Worm (Caenorhabditis elegans): Measurements from ENCODE around the gene srd-34.
A peak's percentile ranks its signal among the peaks of the same experiment; 100 is the strongest.

Gene srd-34

ce11 chrV:10578938-10579337 is 30.1 kb upstream of the srd-34 start, which contains the start of the genes erh-1 and lpd-9 (continued):
- TF ChIP-seq hlh-30 (tag; optimal IDR thresholded peaks at IDR 0.05; ENCODE audit: insufficient read depth) (peak; percentile 62), lin-13 (GFP tag; optimal IDR thresholded peaks at IDR 0.05) (no peak), ceh-62 (tag; optimal IDR thresholded peaks at IDR 0.05) (no peak), ztf-11 (tag; optimal IDR thresholded peaks at IDR 0.05) (no peak), unc-39 (tag; optimal IDR thresholded peaks at IDR 0.05) (no peak), nhr-76 (tag; optimal IDR thresholded peaks at IDR 0.05) (no peak), unc-130 (GFP tag; optimal IDR thresholded peaks at IDR 0.05) (peak; percentile 19), ceh-32 (tag; optimal IDR thresholded peaks at IDR 0.05; ENCODE audit: poor library complexity) (no peak), nhr-102 (tag; optimal IDR thresholded peaks at IDR 0.05) (peak; percentile 76), nhr-11 (tag; optimal IDR thresholded peaks at IDR 0.05) (peak; percentile 13), R02D3.7 (tag; optimal IDR thresholded peaks at IDR 0.05) (no peak), mep-1 (tag; optimal IDR thresholded peaks at IDR 0.05) (peak; percentile 80), pha-4 (GFP tag; IDR thresholded peaks at IDR 0.05) (peak; percentile 62; the same call in 1 of the 2 replicates), pha-4 (tag; optimal IDR thresholded peaks at IDR 0.05) (peak; percentile 82), nhr-6 (tag; optimal IDR thresholded peaks at IDR 0.05) (no peak), F10B5.3 (tag; optimal IDR thresholded peaks at IDR 0.05) (peak; percentile 49), T26A8.4 (GFP tag; IDR thresholded peaks at IDR 0.05) (peak; percentile 82; the same call in 1 of the 2 replicates), F26F4.8 (GFP tag; conservative IDR thresholded peaks at IDR 0.05) (no peak), hif-1 (tag; optimal IDR thresholded peaks at IDR 0.05) (no peak), tag-97 (GFP tag; IDR thresholded peaks at IDR 0.05) (no peak), vab-7 (GFP tag; IDR thresholded peaks at IDR 0.05) (no peak), dpl-1 (GFP tag; optimal IDR thresholded peaks at IDR 0.05) (peak; percentile 80), Y105C5A.15 (GFP tag; IDR thresholded peaks at IDR 0.05) (no peak), saeg-2 (GFP tag; IDR thresholded peaks at IDR 0.05) (no peak), lsy-2 (tag; optimal IDR thresholded peaks at IDR 0.05) (no peak), nhr-28 (tag; optimal IDR thresholded peaks at IDR 0.05) (peak; percentile 7), dmd-6 (GFP tag; IDR thresholded peaks at IDR 0.05) (peak; percentile 73), dmd-9 (GFP tag; IDR thresholded peaks at IDR 0.05) (no peak), lin-29 (GFP tag; IDR thresholded peaks at IDR 0.05) (no peak), rbr-2 (tag; optimal IDR thresholded peaks at IDR 0.05) (peak; percentile 77), F44E2.7 (GFP tag; IDR thresholded peaks at IDR 0.05) (no peak), attf-4 (tag; optimal IDR thresholded peaks at IDR 0.05) (no peak), dve-1 (tag; optimal IDR thresholded peaks at IDR 0.05; ENCODE audit: insufficient read depth) (peak; percentile 69), mes-2 (tag; optimal IDR thresholded peaks at IDR 0.05; ENCODE audit: poor library complexity, severe bottlenecking) (peak; percentile 85)

DNA sequence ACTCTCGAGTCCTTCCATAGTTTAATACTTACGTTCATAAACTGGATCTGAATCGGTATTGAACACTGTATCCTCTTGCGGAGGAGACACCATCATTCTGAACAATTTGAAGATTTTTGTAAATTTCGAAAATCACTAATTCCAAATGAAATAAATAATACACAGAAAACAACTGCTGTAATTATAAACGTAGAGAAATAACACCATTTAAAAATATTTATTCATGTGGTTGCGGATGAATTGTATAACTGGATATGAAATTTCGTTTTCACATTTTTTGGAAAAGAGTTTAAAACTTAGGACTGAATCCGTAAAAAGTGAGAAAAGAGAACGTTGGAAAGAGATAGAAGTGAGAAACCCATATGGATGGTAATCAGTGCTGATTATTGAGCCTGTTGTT is 29.3 kb upstream of the srd-34 start, which contains the start of gene mics-1:
TSS of gene mics-1 (minus strand) at position 101 of the 400 bp plus-strand sequence.
- TF ChIP-seq egl-43 (GFP tag; IDR thresholded peaks at IDR 0.05) (no peak), daf-19 (GFP tag; conservative IDR thresholded peaks at IDR 0.05) (0 out of 2 replicates have a peak, but pooled peaks have one; percentile 27)

DNA sequence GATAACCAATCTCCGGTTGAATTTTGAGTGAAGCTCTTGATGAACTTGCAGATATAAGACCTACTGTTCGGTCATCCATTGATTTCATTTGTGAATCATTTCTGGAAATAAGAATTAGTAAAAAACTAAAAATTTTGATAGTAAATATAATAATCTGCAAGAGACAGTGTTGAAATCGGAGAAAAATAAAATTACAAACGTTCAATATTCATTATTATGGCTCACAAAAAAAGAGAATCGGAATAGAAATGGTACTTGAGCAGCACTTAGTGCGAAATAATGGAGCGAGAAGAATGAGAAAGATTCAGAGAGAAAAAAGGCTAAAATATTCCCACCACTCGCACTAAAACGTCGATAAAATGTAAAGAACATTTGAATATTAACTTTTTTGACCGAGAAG is 27.4 kb upstream of the srd-34 start, which contains the start of gene vps-54:
TSS of gene vps-54 (minus strand) at position 101 of the 400 bp plus-strand sequence.
- TF ChIP-seq madf-9 (GFP tag; conservative IDR thresholded peaks at IDR 0.05) (no peak), tra-1 (GFP tag; IDR thresholded peaks at IDR 0.05) (no peak), pqm-1 (tag; optimal IDR thresholded peaks at IDR 0.05) (no peak), madf-5 (GFP tag; IDR thresholded peaks at IDR 0.05) (no peak), ceh-28 (tag; optimal IDR thresholded peaks at IDR 0.05) (no peak)

Measured in whole organism, L4 larva.